Worm (Caenorhabditis elegans): ENCODE measurements around the gene C06E1.1.

- TF ChIP-seq dpl-1 (GFP tag; optimal IDR thresholded peaks at IDR 0.05), result no peak
- no peak for TF ChIP-seq repo-1 (tag; optimal IDR thresholded peaks at IDR 0.05)
- no peak for TF ChIP-seq C06A6.2 (GFP tag; conservative IDR thresholded peaks at IDR 0.05)
- no peak for TF ChIP-seq sdz-38 (tag; optimal IDR thresholded peaks at IDR 0.05)
- TF ChIP-seq snpc-1.3 (tag; optimal IDR thresholded peaks at IDR 0.05; ENCODE audit: insufficient read depth), result no peak
- no peak for TF ChIP-seq nfya-1 (tag; optimal IDR thresholded peaks at IDR 0.05; ENCODE audit: borderline replicate concordance, insufficient read depth)
- TF ChIP-seq dpff-1 (tag; optimal IDR thresholded peaks at IDR 0.05), result no peak
These were observed 33.8 kb upstream of the C06E1.1 start for ce11 chrIII:8571845-8572244.
